Fruit fly (Drosophila melanogaster): ENCODE results near the gene CG5217.

CG5217 gene

DNA sequence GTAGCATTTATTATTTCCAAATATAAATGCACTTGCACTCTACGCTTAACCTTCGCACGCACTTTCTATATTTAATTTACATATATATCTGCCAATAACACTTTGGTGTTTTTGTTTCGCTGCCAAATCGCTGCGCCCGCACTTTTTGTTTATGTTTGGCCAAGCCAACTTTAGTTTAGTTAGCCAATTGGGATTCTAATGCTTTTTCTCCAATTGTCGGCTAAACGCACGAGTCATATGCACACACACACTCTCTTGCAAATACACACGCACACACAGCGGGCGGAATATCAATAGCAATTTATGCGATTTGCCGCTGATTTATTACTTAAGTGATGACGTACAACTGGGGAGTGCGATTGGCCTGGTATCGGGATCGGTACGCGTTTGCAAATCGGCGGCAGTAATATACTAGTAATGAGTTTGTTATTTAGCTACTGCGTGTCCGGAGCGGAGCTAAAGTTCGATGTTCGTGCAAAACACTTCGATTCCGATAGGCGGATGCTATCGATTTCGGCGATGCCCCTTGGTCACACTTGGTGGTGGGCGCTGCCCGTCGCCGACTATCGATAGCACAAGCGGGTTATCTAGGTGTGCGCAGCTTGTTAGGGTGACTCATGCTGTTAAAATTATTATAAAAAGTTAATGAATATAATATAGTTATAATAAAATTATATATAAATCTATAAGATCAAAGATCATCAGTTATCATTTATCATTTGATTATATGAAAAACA is 21.6 kb downstream of the CG5217 start, which contains the start of gene vib (continued):
- TF ChIP-seq CG4282 (GFP tag; optimal IDR thresholded peaks at IDR 0.05) (no peak), nerfin-2 (GFP tag; IDR thresholded peaks at IDR 0.05; ENCODE audit: partially characterized antibody) (peak; percentile 93), CG11085 (GFP tag; IDR thresholded peaks at IDR 0.05) (peak; percentile 10; the same call in 1 of the 2 replicates), Mes4 (GFP tag; optimal IDR thresholded peaks at IDR 0.05) (no peak), crc (GFP tag; optimal IDR thresholded peaks at IDR 0.05) (no peak), run (tag; optimal IDR thresholded peaks at IDR 0.05) (no peak), CG3281 (GFP tag; optimal IDR thresholded peaks at IDR 0.05) (peak; percentile 42), CG7357 (GFP tag; IDR thresholded peaks at IDR 0.05) (no peak), CG6791 (GFP tag; IDR thresholded peaks at IDR 0.05; ENCODE audit: partially characterized antibody) (peak; percentile 98)

DNA sequence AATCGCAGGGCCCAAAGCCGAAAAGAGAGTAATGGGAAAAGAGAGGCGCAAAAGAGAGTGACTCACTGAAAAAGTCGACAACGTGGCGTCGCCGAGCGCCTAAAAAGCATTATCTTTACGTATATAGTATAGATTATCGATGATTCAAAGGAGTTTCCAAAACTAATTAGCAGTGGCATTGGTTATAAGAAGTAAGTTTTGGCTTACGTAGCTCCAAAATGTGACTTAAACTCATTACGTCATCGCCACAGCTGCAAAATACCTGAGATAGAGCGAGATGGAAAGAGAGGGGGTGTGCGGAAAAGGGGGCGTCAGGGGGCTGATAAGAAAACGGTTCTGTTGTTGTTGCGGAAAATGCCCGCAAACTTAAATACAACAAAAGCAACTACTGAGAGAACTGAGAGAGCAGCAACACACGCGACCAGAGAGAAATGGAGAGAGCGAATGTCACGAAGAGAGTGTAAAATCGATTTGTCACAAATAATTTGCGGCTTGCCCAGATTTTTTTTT is 22.4 kb downstream of the CG5217 start:
- no peak for TF ChIP-seq esg (GFP tag; conservative IDR thresholded peaks at IDR 0.05)
- TF ChIP-seq CG15514 (GFP tag; optimal IDR thresholded peaks at IDR 0.05) = peak; percentile 1
- 0 out of 2 replicates have a peak, but pooled peaks have one; percentile 21 for TF ChIP-seq CG6689 (GFP tag; IDR thresholded peaks at IDR 0.05)
- TF ChIP-seq yki (optimal IDR thresholded peaks at IDR 0.05) = peak; percentile 76
- no peak for TF ChIP-seq CG7839 (tag; optimal IDR thresholded peaks at IDR 0.05)
- peak; percentile 52 for TF ChIP-seq scrt (GFP tag; optimal IDR thresholded peaks at IDR 0.05)
- TF ChIP-seq grn (GFP tag; optimal IDR thresholded peaks at IDR 0.05) = peak; percentile 76
- 0 out of 3 replicates have a peak, but pooled peaks have one; percentile 23 for TF ChIP-seq CG2199 (GFP tag; IDR thresholded peaks at IDR 0.05)
- peak; percentile 0 for TF ChIP-seq nerfin-1 (tag; optimal IDR thresholded peaks at IDR 0.05)
- no peak for TF ChIP-seq pita (GFP tag; optimal IDR thresholded peaks at IDR 0.05)
- peak; percentile 5 for TF ChIP-seq Vsx1 (GFP tag; optimal IDR thresholded peaks at IDR 0.05)
- peak; percentile 27 for TF ChIP-seq sug (tag; optimal IDR thresholded peaks at IDR 0.05)
- TF ChIP-seq Nf-YC (tag; optimal IDR thresholded peaks at IDR 0.05) = no peak
- 0 out of 3 replicates have a peak, but pooled peaks have one; percentile 12 for TF ChIP-seq Opbp (GFP tag; IDR thresholded peaks at IDR 0.05; ENCODE audit: partially characterized antibody)
- peak; percentile 44; the same call in 1 of the 2 replicates for TF ChIP-seq MBD-R2 (GFP tag; IDR thresholded peaks at IDR 0.05)
- peak; percentile 95 for TF ChIP-seq crol (GFP tag; IDR thresholded peaks at IDR 0.05)
- TF ChIP-seq tna (GFP tag; IDR thresholded peaks at IDR 0.05; ENCODE audit: partially characterized antibody) = no peak
- no peak for TF ChIP-seq Oli (tag; optimal IDR thresholded peaks at IDR 0.05)
- TF ChIP-seq Trl (optimal IDR thresholded peaks at IDR 0.05) = peak; percentile 84 to 95
- TF ChIP-seq Trl (GFP tag; optimal IDR thresholded peaks at IDR 0.05) = no peak
- TF ChIP-seq exex (tag; optimal IDR thresholded peaks at IDR 0.05) = peak; percentile 70
- peak; percentile 72 for TF ChIP-seq GATAe (GFP tag; conservative IDR thresholded peaks at IDR 0.05)
- 0 out of 4 replicates have a peak, but pooled peaks have one; percentile 41 for TF ChIP-seq chinmo (GFP tag; IDR thresholded peaks at IDR 0.05; ENCODE audit: partially characterized antibody)
- peak; percentile 63; the same call in 1 of the 3 replicates for TF ChIP-seq CG34422 (GFP tag; IDR thresholded peaks at IDR 0.05)
- no peak for TF ChIP-seq CG6813 (GFP tag; optimal IDR thresholded peaks at IDR 0.05)
- peak; percentile 39 for TF ChIP-seq sens (GFP tag)
- no peak for TF ChIP-seq CG11723 (GFP tag; optimal IDR thresholded peaks at IDR 0.05)
- peak; percentile 3 for TF ChIP-seq CG34376 (GFP tag; optimal IDR thresholded peaks at IDR 0.05)
- TF ChIP-seq rib (GFP tag; IDR thresholded peaks at IDR 0.05) = peak; percentile 30; the same call in 1 of the 2 replicates
- TF ChIP-seq odd (GFP tag; optimal IDR thresholded peaks at IDR 0.05) = peak; percentile 8
- peak; percentile 65 for TF ChIP-seq Med (GFP tag)
- TF ChIP-seq chn (GFP tag; optimal IDR thresholded peaks at IDR 0.05) = peak; percentile 8
- TF ChIP-seq kay (GFP tag; optimal IDR thresholded peaks at IDR 0.05) = peak; percentile 72
- peak; percentile 83 for TF ChIP-seq sd (tag; optimal IDR thresholded peaks at IDR 0.05)
- TF ChIP-seq onecut (GFP tag; IDR thresholded peaks at IDR 0.05) = peak; percentile 97
- peak in 1 of 2 experiments; percentile 95 for TF ChIP-seq Pdp1 (GFP tag; optimal IDR thresholded peaks at IDR 0.05)
- TF ChIP-seq pros (GFP tag; optimal IDR thresholded peaks at IDR 0.05) = peak; percentile 9
- TF ChIP-seq Aef1 (GFP tag; IDR thresholded peaks at IDR 0.05) = peak; percentile 36

All from whole organism, embryonic.